Worm (Caenorhabditis elegans): ENCODE measurements around the gene his-37.
A peak's percentile ranks its signal among the peaks of the same experiment; 100 is the strongest.

his-37 gene

ce11 chrV:9576991-9577390 lies 30.1 kb downstream of the his-37 start, which contains the start of gene F25B3.2:
Gene F25B3.2, plus strand, starts transcription at chrV:9577291.
- TF ChIP-seq ZK546.5 (tag; optimal IDR thresholded peaks at IDR 0.05) = no peak
- no peak for TF ChIP-seq nhr-11 (tag; optimal IDR thresholded peaks at IDR 0.05)
- no peak for TF ChIP-seq ztf-11 (tag; optimal IDR thresholded peaks at IDR 0.05)
- no peak for TF ChIP-seq R02D3.7 (tag; optimal IDR thresholded peaks at IDR 0.05)
- no peak for TF ChIP-seq pqm-1 (tag; optimal IDR thresholded peaks at IDR 0.05)
- no peak for TF ChIP-seq nhr-23 (tag; optimal IDR thresholded peaks at IDR 0.05)
- TF ChIP-seq nhr-67 (tag; optimal IDR thresholded peaks at IDR 0.05) = no peak

DNA sequence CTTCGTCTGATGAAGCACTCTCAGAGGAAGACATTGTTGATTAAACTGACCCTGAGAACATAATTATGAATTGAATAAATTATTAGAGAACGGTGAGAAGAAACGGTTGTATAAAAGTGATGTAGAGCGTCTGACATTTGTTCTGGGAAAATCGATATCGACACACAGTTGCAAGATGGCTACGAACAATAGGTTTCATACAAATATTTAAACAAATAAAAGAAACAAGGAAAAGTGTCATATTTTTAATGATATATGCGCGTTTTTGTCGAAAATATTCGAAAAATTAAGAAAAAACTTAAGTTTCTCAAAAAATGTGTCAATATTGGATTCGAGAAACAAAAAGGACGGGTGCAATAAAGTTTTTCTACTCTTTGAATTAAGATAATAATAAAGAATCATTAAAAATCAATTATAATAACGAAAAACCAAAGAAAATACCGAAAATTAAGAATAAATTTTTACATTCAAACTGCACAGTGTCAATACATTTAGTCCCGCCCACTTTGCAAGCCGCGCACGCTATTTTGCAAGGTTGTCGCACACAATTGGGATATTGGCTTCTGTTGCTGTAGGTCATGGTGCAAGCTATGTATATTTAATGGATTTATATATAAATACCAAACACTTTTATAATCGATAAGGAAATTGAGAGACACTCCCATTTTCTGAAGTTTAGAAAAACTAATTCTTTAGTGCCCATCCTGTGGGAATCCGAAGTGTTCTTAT lies 35.9 kb downstream of the his-37 start, which contains the start of gene rtfo-1:
rtfo-1 (minus strand) TSS at position 51 of the 729 bp plus-strand sequence.
- no peak for TF ChIP-seq fkh-10 (GFP tag; optimal IDR thresholded peaks at IDR 0.05)
- TF ChIP-seq nhr-76 (tag; optimal IDR thresholded peaks at IDR 0.05) = no peak
- no peak for TF ChIP-seq eor-1 (tag; optimal IDR thresholded peaks at IDR 0.05)
- TF ChIP-seq tbx-2 (tag; optimal IDR thresholded peaks at IDR 0.05) = no peak
- no peak for TF ChIP-seq lin-39 (tag; optimal IDR thresholded peaks at IDR 0.05)
- no peak for TF ChIP-seq zag-1 (tag; optimal IDR thresholded peaks at IDR 0.05)
- no peak for TF ChIP-seq nhr-12 (tag; optimal IDR thresholded peaks at IDR 0.05)
- no peak for TF ChIP-seq ceh-28 (tag; optimal IDR thresholded peaks at IDR 0.05)
- TF ChIP-seq unc-39 (tag; optimal IDR thresholded peaks at IDR 0.05) = no peak
- no peak for TF ChIP-seq ZK546.5 (tag; optimal IDR thresholded peaks at IDR 0.05)
- no peak for TF ChIP-seq daf-12 (tag; optimal IDR thresholded peaks at IDR 0.05)
- peak; percentile 45 for TF ChIP-seq nhr-43 (tag; optimal IDR thresholded peaks at IDR 0.05; ENCODE audit: poor library complexity, severe bottlenecking)
- TF ChIP-seq hmg-11 (tag; optimal IDR thresholded peaks at IDR 0.05) = peak; percentile 62
- no peak for TF ChIP-seq ceh-82 (tag; optimal IDR thresholded peaks at IDR 0.05)
- no peak for TF ChIP-seq mdl-1 (tag; optimal IDR thresholded peaks at IDR 0.05)
- no peak for TF ChIP-seq ceh-16 (tag; optimal IDR thresholded peaks at IDR 0.05)
- TF ChIP-seq nfya-1 (tag; optimal IDR thresholded peaks at IDR 0.05; ENCODE audit: insufficient read depth) = no peak
- TF ChIP-seq egl-5 (tag; optimal IDR thresholded peaks at IDR 0.05) = no peak
- no peak for TF ChIP-seq ama-1 (optimal IDR thresholded peaks at IDR 0.05)
- no peak for TF ChIP-seq jun-1 (tag; optimal IDR thresholded peaks at IDR 0.05)
- no peak for TF ChIP-seq ztf-11 (tag; optimal IDR thresholded peaks at IDR 0.05)
- TF ChIP-seq ceh-9 (tag; optimal IDR thresholded peaks at IDR 0.05) = no peak
- TF ChIP-seq lsy-12 (tag; optimal IDR thresholded peaks at IDR 0.05) = no peak
- TF ChIP-seq pqm-1 (tag; optimal IDR thresholded peaks at IDR 0.05) = no peak
- no peak for TF ChIP-seq ztf-4 (tag; optimal IDR thresholded peaks at IDR 0.05)
- peak; percentile 60 for TF ChIP-seq pha-4 (tag; optimal IDR thresholded peaks at IDR 0.05)
- peak; percentile 4 for TF ChIP-seq snpc-4 (tag; optimal IDR thresholded peaks at IDR 0.05)
- TF ChIP-seq elt-2 (tag; optimal IDR thresholded peaks at IDR 0.05) = peak; percentile 4
- no peak for TF ChIP-seq aly-2 (tag; optimal IDR thresholded peaks at IDR 0.05)
- no peak for TF ChIP-seq fkh-2 (tag; optimal IDR thresholded peaks at IDR 0.05)
- TF ChIP-seq nhr-28 (tag; optimal IDR thresholded peaks at IDR 0.05) = no peak
- no peak for TF ChIP-seq elt-1 (tag; optimal IDR thresholded peaks at IDR 0.05)
- no peak for TF ChIP-seq nhr-77 (tag; optimal IDR thresholded peaks at IDR 0.05)
- no peak for TF ChIP-seq lin-15B (tag; optimal IDR thresholded peaks at IDR 0.05)
- peak; percentile 35 for TF ChIP-seq nhr-23 (tag; optimal IDR thresholded peaks at IDR 0.05)
- TF ChIP-seq nhr-25 (tag; optimal IDR thresholded peaks at IDR 0.05) = peak; percentile 18
- TF ChIP-seq R02D3.7 (tag; optimal IDR thresholded peaks at IDR 0.05) = no peak
- no peak for TF ChIP-seq skn-1 (tag; optimal IDR thresholded peaks at IDR 0.05)
- no peak for TF ChIP-seq egl-27 (tag; optimal IDR thresholded peaks at IDR 0.05)
- TF ChIP-seq nhr-67 (tag; optimal IDR thresholded peaks at IDR 0.05) = no peak
- no peak for TF ChIP-seq mml-1 (tag; optimal IDR thresholded peaks at IDR 0.05)
- no peak for TF ChIP-seq elt-3 (tag; optimal IDR thresholded peaks at IDR 0.05)
- no peak for TF ChIP-seq unc-62 (GFP tag; optimal IDR thresholded peaks at IDR 0.05)
- TF ChIP-seq nhr-11 (tag; optimal IDR thresholded peaks at IDR 0.05) = no peak
- no peak for TF ChIP-seq fos-1 (tag; optimal IDR thresholded peaks at IDR 0.05)
- no peak for TF ChIP-seq nhr-237 (tag; optimal IDR thresholded peaks at IDR 0.05)
- no peak for TF ChIP-seq sea-2 (GFP tag; optimal IDR thresholded peaks at IDR 0.05)
